Worm (Caenorhabditis elegans): ENCODE measurements around the gene fbxb-59.

- TF ChIP-seq cog-1 (tag; optimal IDR thresholded peaks at IDR 0.05) (no peak), klf-2 (GFP tag; conservative IDR thresholded peaks at IDR 0.05) (no peak), med-1 (GFP tag; optimal IDR thresholded peaks at IDR 0.05; ENCODE audit: insufficient read depth) (no peak), flt-1 (GFP tag; IDR thresholded peaks at IDR 0.05) (no peak), tab-1 (GFP tag; IDR thresholded peaks at IDR 0.05) (no peak), ztf-29 (GFP tag; IDR thresholded peaks at IDR 0.05) (no peak), T22C8.4 (GFP tag; IDR thresholded peaks at IDR 0.05) (no peak)
These were observed 44.2 kb downstream of the fbxb-59 start for ce11 chrV:20161781-20162289.
